Worm (Caenorhabditis elegans): Measurements from ENCODE around the gene Y73B6BL.47.

- TF ChIP-seq zip-5 (tag; optimal IDR thresholded peaks at IDR 0.05) (no peak), ceh-48 (tag; optimal IDR thresholded peaks at IDR 0.05) (no peak), C08G9.2 (tag; optimal IDR thresholded peaks at IDR 0.05) (no peak), ceh-31 (tag; optimal IDR thresholded peaks at IDR 0.05) (no peak), lin-11 (tag; optimal IDR thresholded peaks at IDR 0.05) (no peak), nhr-11 (tag; optimal IDR thresholded peaks at IDR 0.05) (no peak), ama-1 (optimal IDR thresholded peaks at IDR 0.05) (no peak), ceh-18 (tag; optimal IDR thresholded peaks at IDR 0.05) (no peak), pag-3 (tag; optimal IDR thresholded peaks at IDR 0.05; ENCODE audit: borderline replicate concordance) (no peak), unc-3 (GFP tag; conservative IDR thresholded peaks at IDR 0.05) (no peak), unc-3 (tag; optimal IDR thresholded peaks at IDR 0.05) (no peak)
Observed at ce11 chrIV:6383970-6384369, 22.2 kb downstream of the Y73B6BL.47 start, which contains the start of gene shl-1.

Data from whole organism, late embryonic.